Worm (Caenorhabditis elegans) whole organism, mixed stage, embryonic: ENCODE data around the gene F41H10.4.

Experiments
- M03D4.4 ChIP-seq: sonication (generic microtip); optimal IDR thresholded peaks from 2 replicates; lab custom pipeline; 2017; ENCODE audit warnings: mild to moderate bottlenecking, missing genetic modification characterization, missing compliant biosample characterization
- bed-3 ChIP-seq: fragments of 200-800 bp; sonication (Bioruptor generic); optimal IDR thresholded peaks from 3 replicates; lab custom pipeline; 2018; ENCODE audit warnings: mild to moderate bottlenecking, missing genetic modification characterization, moderate library complexity, missing compliant biosample characterization
- blmp-1 ChIP-seq: fragments of 150-350 bp; optimal IDR thresholded peaks from 2 replicates; lab custom pipeline; 2014; ENCODE audit warnings: missing biosample characterization, missing genetic modification characterization
- ceh-39 ChIP-seq: fragments of 150-350 bp; optimal IDR thresholded peaks from 2 replicates; lab custom pipeline; 2014; ENCODE audit warnings: missing biosample characterization, missing genetic modification characterization
- ceh-43 ChIP-seq: fragments of 200-800 bp; sonication (Bioruptor generic); optimal IDR thresholded peaks from 2 replicates; lab custom pipeline; 2018; ENCODE audit warnings: mild to moderate bottlenecking, missing genetic modification characterization, moderate library complexity, missing compliant biosample characterization
- ceh-83 ChIP-seq: fragments of 200-800 bp; sonication (Bioruptor generic); optimal IDR thresholded peaks from 2 replicates; lab custom pipeline; 2018; ENCODE audit warnings: mild to moderate bottlenecking, missing genetic modification characterization, missing compliant biosample characterization
- cnd-1 ChIP-seq: fragments of 200-800 bp; sonication (Bioruptor generic); optimal IDR thresholded peaks from 2 replicates; lab custom pipeline; 2018; ENCODE audit warnings: mild to moderate bottlenecking, missing genetic modification characterization, missing compliant biosample characterization
- drap-1 ChIP-seq: fragments of 200-800 bp; sonication (Bioruptor generic); optimal IDR thresholded peaks from 3 replicates; lab custom pipeline; 2018; ENCODE audit warnings: mild to moderate bottlenecking, missing genetic modification characterization, missing compliant biosample characterization
- elt-1 ChIP-seq: sonication (generic microtip); optimal IDR thresholded peaks from 2 replicates; lab custom pipeline; 2017; ENCODE audit warnings: missing genetic modification characterization, mild to moderate bottlenecking, missing compliant biosample characterization, antibody characterized with exemption, moderate library complexity, borderline replicate concordance; ENCODE audit not compliant: insufficient read depth
- elt-3 ChIP-seq: fragments of 150-350 bp; optimal IDR thresholded peaks from 2 replicates; lab custom pipeline; 2014; ENCODE audit warnings: missing biosample characterization, missing genetic modification characterization
- flh-1 ChIP-seq: fragments of 200-800 bp; sonication (Bioruptor generic); optimal IDR thresholded peaks from 2 replicates; lab custom pipeline; 2018; ENCODE audit warnings: mild to moderate bottlenecking, missing genetic modification characterization, moderate library complexity, missing compliant biosample characterization
- ham-2 ChIP-seq: fragments of 200-800 bp; sonication (Bioruptor generic); optimal IDR thresholded peaks from 2 replicates; lab custom pipeline; 2018; ENCODE audit warnings: mild to moderate bottlenecking, missing genetic modification characterization, missing compliant biosample characterization
- hlh-1 ChIP-seq: fragments of 150-350 bp; optimal IDR thresholded peaks from 2 replicates; lab custom pipeline; 2014; ENCODE audit warnings: missing biosample characterization, missing genetic modification reagents, missing genetic modification characterization
- lin-32 ChIP-seq: fragments of 200-800 bp; sonication (Bioruptor generic); optimal IDR thresholded peaks from 2 replicates; lab custom pipeline; 2018; ENCODE audit warnings: mild to moderate bottlenecking, missing genetic modification characterization, missing compliant biosample characterization
- lsy-2 ChIP-seq: fragments of 150-350 bp; optimal IDR thresholded peaks from 2 replicates; lab custom pipeline; 2014; ENCODE audit warnings: missing biosample characterization, missing genetic modification characterization
- mab-5 ChIP-seq: fragments of 150-350 bp; optimal IDR thresholded peaks from 2 replicates; lab custom pipeline; 2014; ENCODE audit warnings: missing biosample characterization, missing genetic modification characterization
- mep-1 ChIP-seq: fragments of 150-350 bp; optimal IDR thresholded peaks from 2 replicates; lab custom pipeline; 2017; ENCODE audit warnings: missing biosample characterization, missing genetic modification reagents, missing genetic modification characterization, inconsistent platforms
- mls-2 ChIP-seq: sonication (generic microtip); optimal IDR thresholded peaks from 2 replicates; lab custom pipeline; 2016; ENCODE audit warnings: mild to moderate bottlenecking, missing genetic modification characterization, moderate library complexity, missing compliant biosample characterization
- nhr-12 ChIP-seq: fragments of 150-350 bp; optimal IDR thresholded peaks from 2 replicates; lab custom pipeline; 2014; ENCODE audit warnings: missing biosample characterization, missing genetic modification characterization
- nhr-2 ChIP-seq: fragments of 150-350 bp; optimal IDR thresholded peaks from 2 replicates; lab custom pipeline; 2014; ENCODE audit warnings: missing biosample characterization, missing genetic modification characterization
- nhr-237 ChIP-seq: fragments of 150-350 bp; optimal IDR thresholded peaks from 2 replicates; lab custom pipeline; 2014; ENCODE audit warnings: missing biosample characterization, missing genetic modification characterization
- nhr-28 ChIP-seq: fragments of 150-350 bp; optimal IDR thresholded peaks from 2 replicates; lab custom pipeline; 2014; ENCODE audit warnings: missing biosample characterization, missing genetic modification characterization
- nhr-76 ChIP-seq: sonication (generic microtip); optimal IDR thresholded peaks from 2 replicates; lab custom pipeline; 2017; ENCODE audit warnings: missing biosample characterization, missing genetic modification characterization
- pha-4 ChIP-seq: fragments of 150-350 bp; optimal IDR thresholded peaks from 2 replicates; lab custom pipeline; 2018; ENCODE audit warnings: missing biosample characterization, missing genetic modification reagents, missing genetic modification characterization
- sem-2 ChIP-seq: fragments of 200-800 bp; sonication (Bioruptor generic); optimal IDR thresholded peaks from 2 replicates; lab custom pipeline; 2018; ENCODE audit warnings: mild to moderate bottlenecking, missing genetic modification characterization, missing compliant biosample characterization
- snpc-4 ChIP-seq: fragments of 150-350 bp; optimal IDR thresholded peaks from 2 replicates; lab custom pipeline; 2014; ENCODE audit warnings: missing biosample characterization, missing genetic modification characterization
- sptf-1 ChIP-seq: sonication (generic microtip); optimal IDR thresholded peaks from 2 replicates; lab custom pipeline; 2017; ENCODE audit warnings: mild to moderate bottlenecking, missing genetic modification characterization, moderate library complexity, missing compliant biosample characterization
- tbx-8 ChIP-seq: fragments of 200-800 bp; sonication (Bioruptor generic); optimal IDR thresholded peaks from 2 replicates; lab custom pipeline; 2018; ENCODE audit warnings: mild to moderate bottlenecking, missing genetic modification characterization, moderate library complexity, missing compliant biosample characterization
- unc-120 ChIP-seq: sonication (generic microtip); optimal IDR thresholded peaks from 2 replicates; lab custom pipeline; 2017; ENCODE audit warnings: missing genetic modification characterization, missing compliant biosample characterization; ENCODE audit not compliant: poor library complexity, severe bottlenecking
- unc-39 ChIP-seq: fragments of 150-350 bp; optimal IDR thresholded peaks from 2 replicates; lab custom pipeline; 2014; ENCODE audit warnings: missing biosample characterization, missing genetic modification characterization
- unc-62 ChIP-seq: fragments of 150-350 bp; optimal IDR thresholded peaks from 2 replicates; lab custom pipeline; 2014; ENCODE audit warnings: missing biosample characterization, missing genetic modification reagents, missing genetic modification characterization
- zip-8 ChIP-seq: fragments of 150-350 bp; optimal IDR thresholded peaks from 2 replicates; lab custom pipeline; 2014; ENCODE audit warnings: missing biosample characterization, missing genetic modification characterization
- ztf-11 ChIP-seq: fragments of 150-350 bp; optimal IDR thresholded peaks from 2 replicates; lab custom pipeline; 2014; ENCODE audit warnings: missing biosample characterization, missing genetic modification characterization

Gene F41H10.4

DNA sequence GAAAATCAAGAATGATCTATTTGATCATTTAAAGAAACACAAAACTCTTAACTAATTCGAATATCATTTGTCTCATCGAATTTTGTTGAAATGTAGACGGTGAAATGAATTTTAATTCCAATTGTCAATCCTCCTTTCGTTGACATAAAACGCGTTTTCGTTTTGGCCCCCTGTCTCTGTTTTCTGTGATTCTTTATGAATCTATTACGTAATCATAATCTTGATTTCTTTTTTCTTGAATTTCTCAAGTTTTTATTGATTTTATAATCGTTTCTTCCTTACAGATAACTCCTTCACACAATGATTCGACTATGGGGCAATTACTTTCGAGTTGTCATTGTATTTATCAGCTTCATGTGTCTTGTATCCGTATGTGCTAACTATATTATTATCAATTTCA, 32.2 kb upstream of the F41H10.4 start, which contains the start of gene Y4C6B.3:
Gene Y4C6B.3, plus strand, starts transcription at position 301 of the 400 bp plus-strand sequence.
- TF ChIP-seq zip-8 (tag; lab: Kevin White, UChicago) (peak; percentile 65), mls-2 (tag; lab: Kevin White, UChicago) (no peak)

DNA sequence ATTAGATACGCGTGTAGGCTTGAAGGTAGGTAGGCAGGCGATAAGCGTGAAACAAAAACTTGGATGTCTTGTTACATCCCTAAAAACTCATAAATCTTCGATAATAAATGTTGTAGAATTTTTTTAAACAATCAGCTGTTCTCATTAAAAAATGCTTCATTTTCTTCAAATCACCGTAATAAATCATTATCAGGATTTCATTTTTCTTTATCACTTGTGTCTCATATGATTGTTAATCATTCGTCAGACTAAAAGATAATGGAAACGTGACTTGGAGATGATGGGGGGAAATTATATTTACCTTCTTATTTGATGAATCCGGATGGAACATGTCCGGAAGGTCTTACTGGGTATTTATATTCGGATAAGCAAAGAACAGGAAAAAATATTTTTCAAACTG, 30.9 kb upstream of the F41H10.4 start:
- TF ChIP-seq M03D4.4 (tag; lab: Kevin White, UChicago) = no peak
- no peak for TF ChIP-seq sptf-1
- TF ChIP-seq nhr-2 = no peak
- no peak for TF ChIP-seq cnd-1
- no peak for TF ChIP-seq unc-62 (GFP tag; lab: Kevin White, UChicago)
- no peak for TF ChIP-seq drap-1 (GFP tag; lab: Kevin White, UChicago)
- TF ChIP-seq nhr-237 (tag; lab: Kevin White, UChicago) = no peak
- no peak for TF ChIP-seq nhr-76 (tag; lab: Kevin White, UChicago)
- no peak for TF ChIP-seq blmp-1
- TF ChIP-seq lsy-2 (tag; lab: Kevin White, UChicago) = no peak
- no peak for TF ChIP-seq flh-1 (GFP tag; lab: Kevin White, UChicago)
- no peak for TF ChIP-seq sem-2

DNA sequence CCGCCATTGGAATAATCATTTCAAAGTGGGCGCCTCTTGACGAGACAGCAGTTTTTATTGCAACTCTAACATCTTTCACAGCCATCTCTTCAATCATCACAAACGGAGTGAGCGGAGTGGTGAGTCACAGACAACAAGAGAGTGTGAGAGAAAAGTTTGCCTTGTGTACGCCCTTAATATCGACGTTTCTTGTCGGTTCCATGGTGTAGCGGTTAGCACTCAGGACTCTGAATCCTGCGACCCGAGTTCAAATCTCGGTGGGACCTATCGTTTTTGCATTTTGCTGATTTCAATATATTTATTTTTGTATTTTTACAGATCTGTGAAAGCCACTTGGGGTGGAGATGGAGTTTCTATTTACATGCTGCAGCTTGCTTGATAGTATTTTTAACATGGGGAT, 29.8 kb upstream of the F41H10.4 start:
- TF ChIP-seq elt-1 (tag; lab: Kevin White, UChicago) (no peak), ceh-83 (GFP tag; lab: Kevin White, UChicago) (peak; percentile 45), unc-39 (tag; lab: Kevin White, UChicago) (no peak), nhr-12 (tag; lab: Kevin White, UChicago) (peak; percentile 12), ceh-43 (GFP tag; lab: Kevin White, UChicago) (peak; percentile 44), mep-1 (tag; lab: Kevin White, UChicago) (peak; percentile 20), lsy-2 (tag; lab: Kevin White, UChicago) (peak; percentile 12), snpc-4 (tag; lab: Kevin White, UChicago) (no peak), ztf-11 (no peak), bed-3 (peak; percentile 66), nhr-237 (tag; lab: Kevin White, UChicago) (no peak)

DNA sequence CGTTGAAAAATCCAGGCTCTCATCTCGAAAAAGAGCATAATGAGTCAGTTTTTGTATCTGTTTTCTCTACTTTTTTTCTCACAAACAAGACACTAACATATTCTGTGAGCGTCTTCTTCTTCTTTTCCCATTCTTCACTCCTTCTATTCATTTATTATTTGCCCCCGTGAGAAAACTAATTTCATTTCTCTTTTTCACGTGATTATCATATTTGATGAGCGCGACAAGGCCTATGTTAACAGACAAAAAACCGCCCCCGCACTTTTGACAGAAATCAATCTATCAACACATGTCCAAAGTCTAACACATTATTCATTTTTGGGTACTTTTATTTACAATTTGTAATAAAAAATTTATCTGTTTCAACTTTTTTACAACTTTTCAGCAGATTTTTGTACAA, 26.7 kb upstream of the F41H10.4 start:
- TF ChIP-seq ztf-11 = no peak
- no peak for TF ChIP-seq hlh-1 (tag; lab: Kevin White, UChicago)
- TF ChIP-seq elt-1 (tag; lab: Kevin White, UChicago) = no peak
- no peak for TF ChIP-seq elt-3 (tag; lab: Kevin White, UChicago)
- no peak for TF ChIP-seq lsy-2 (tag; lab: Kevin White, UChicago)
- no peak for TF ChIP-seq M03D4.4 (tag; lab: Kevin White, UChicago)
- TF ChIP-seq flh-1 (GFP tag; lab: Kevin White, UChicago) = no peak
- TF ChIP-seq unc-62 (GFP tag; lab: Kevin White, UChicago) = no peak
- TF ChIP-seq zip-8 (tag; lab: Kevin White, UChicago) = no peak
- no peak for TF ChIP-seq sptf-1
- no peak for TF ChIP-seq ceh-39 (tag; lab: Kevin White, UChicago)
- no peak for TF ChIP-seq unc-39 (tag; lab: Kevin White, UChicago)
- TF ChIP-seq pha-4 = no peak
- no peak for TF ChIP-seq snpc-4 (tag; lab: Kevin White, UChicago)
- TF ChIP-seq nhr-237 (tag; lab: Kevin White, UChicago) = no peak
- TF ChIP-seq nhr-28 (tag; lab: Kevin White, UChicago) = no peak
- no peak for TF ChIP-seq nhr-12 (tag; lab: Kevin White, UChicago)
- no peak for TF ChIP-seq lin-32 (GFP tag; lab: Kevin White, UChicago)

ce11 chrIV:5339255-5339654, 25.1 kb upstream of the F41H10.4 start, which contains the start of gene Y4C6B.2:
Gene Y4C6B.2 (plus strand): TSS chrIV:5339574.
- TF ChIP-seq M03D4.4 (tag; lab: Kevin White, UChicago) (no peak), unc-120 (tag; lab: Kevin White, UChicago) (no peak), flh-1 (GFP tag; lab: Kevin White, UChicago) (no peak), sptf-1 (no peak), tbx-8 (no peak), bed-3 (no peak), sem-2 (no peak), ceh-39 (tag; lab: Kevin White, UChicago) (no peak), nhr-12 (tag; lab: Kevin White, UChicago) (no peak), elt-1 (tag; lab: Kevin White, UChicago) (no peak), ham-2 (GFP tag; lab: Kevin White, UChicago) (no peak), lsy-2 (tag; lab: Kevin White, UChicago) (no peak), nhr-237 (tag; lab: Kevin White, UChicago) (no peak), mls-2 (tag; lab: Kevin White, UChicago) (no peak), ceh-43 (GFP tag; lab: Kevin White, UChicago) (no peak), snpc-4 (tag; lab: Kevin White, UChicago) (no peak), blmp-1 (no peak), unc-39 (tag; lab: Kevin White, UChicago) (no peak), mab-5 (no peak)
